Fruit fly (Drosophila melanogaster): Measurements from ENCODE around the gene Lkb1.
A peak's percentile ranks its signal among the peaks of the same experiment; 100 is the strongest.

Gene Lkb1

DNA sequence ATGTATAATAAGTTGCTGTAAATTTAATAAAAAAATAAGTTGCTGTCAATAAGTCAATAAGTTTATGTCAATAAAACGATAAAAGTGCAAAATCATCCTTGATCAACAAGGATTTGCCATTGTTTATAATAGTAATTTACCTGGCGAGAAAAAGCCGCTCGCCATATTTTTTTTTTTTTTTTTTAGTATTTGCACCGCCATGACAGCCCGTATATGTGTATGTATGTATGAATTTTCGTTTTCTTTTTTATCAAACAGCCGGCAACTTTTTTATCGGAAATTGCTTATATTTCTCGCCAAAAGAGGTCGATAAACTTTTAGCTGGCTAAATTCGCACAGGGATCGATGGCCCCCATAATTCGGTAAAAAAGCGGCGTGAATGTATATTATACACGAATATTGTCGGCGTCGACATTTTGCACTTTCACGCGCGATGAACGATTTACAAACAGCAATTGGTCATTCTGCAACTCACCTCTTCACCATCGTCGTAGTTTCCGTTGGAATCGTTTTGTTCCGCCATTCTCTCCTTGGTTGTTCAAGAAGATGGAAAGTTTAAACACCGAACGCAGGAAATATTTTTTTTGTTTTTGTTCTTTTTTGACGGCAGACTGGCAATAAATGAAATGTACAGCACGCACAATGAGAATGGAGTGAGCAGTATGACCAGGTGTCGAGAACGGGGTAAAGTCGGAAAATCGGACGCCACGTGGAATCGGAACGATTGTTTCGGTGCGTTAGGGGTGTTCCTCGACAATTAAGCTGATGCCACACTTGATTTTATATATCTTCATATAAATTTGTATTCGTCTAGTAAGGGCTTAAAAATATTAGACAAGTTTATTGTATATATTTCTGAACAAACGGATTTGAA, 16.2 kb upstream of the Lkb1 start, which contains the start of gene Hrb87F (continued):
- TF ChIP-seq bab2 (GFP tag; optimal IDR thresholded peaks at IDR 0.05) (no peak), NK7.1 (GFP tag; optimal IDR thresholded peaks at IDR 0.05) (no peak), odd (GFP tag; optimal IDR thresholded peaks at IDR 0.05) (no peak), CG32772 (GFP tag; IDR thresholded peaks at IDR 0.05) (peak; percentile 32; the same call in 1 of the 2 replicates), CG11085 (GFP tag; IDR thresholded peaks at IDR 0.05) (0 out of 2 replicates have a peak, but pooled peaks have one; percentile 38), CG6683 (GFP tag; optimal IDR thresholded peaks at IDR 0.05) (no peak), Opbp (GFP tag; IDR thresholded peaks at IDR 0.05; ENCODE audit: partially characterized antibody) (0 out of 3 replicates have a peak, but pooled peaks have one; percentile 11), Meics (GFP tag; optimal IDR thresholded peaks at IDR 0.05) (no peak), Stat92E (GFP tag; optimal IDR thresholded peaks at IDR 0.05) (no peak), ci (GFP tag; IDR thresholded peaks at IDR 0.05) (peak; percentile 52; the same call in 1 of the 3 replicates), cad (GFP tag; optimal IDR thresholded peaks at IDR 0.05) (peak; percentile 15), CG18599 (GFP tag; optimal IDR thresholded peaks at IDR 0.05) (no peak), nmo (GFP tag; optimal IDR thresholded peaks at IDR 0.05) (no peak), CG30020 (tag; optimal IDR thresholded peaks at IDR 0.05) (peak; percentile 93), CG10543 (GFP tag; optimal IDR thresholded peaks at IDR 0.05) (no peak), CG2678 (tag; optimal IDR thresholded peaks at IDR 0.05) (no peak), esg (GFP tag; conservative IDR thresholded peaks at IDR 0.05) (0 out of 2 replicates have a peak, but pooled peaks have one; percentile 19), YL-1 (GFP tag; optimal IDR thresholded peaks at IDR 0.05) (peak; percentile 67), en (GFP tag; optimal IDR thresholded peaks at IDR 0.05) (no peak), dan (GFP tag; IDR thresholded peaks at IDR 0.05) (no peak), gcm (GFP tag; optimal IDR thresholded peaks at IDR 0.05) (no peak), fd102C (GFP tag; optimal IDR thresholded peaks at IDR 0.05) (no peak), CG11398 (GFP tag; optimal IDR thresholded peaks at IDR 0.05) (no peak), sim (GFP tag; IDR thresholded peaks at IDR 0.05) (no peak), Ets97D (GFP tag; optimal IDR thresholded peaks at IDR 0.05) (peak; percentile 78), CG14014 (GFP tag; IDR thresholded peaks at IDR 0.05) (0 out of 2 replicates have a peak, but pooled peaks have one; percentile 5), MBD-R2 (GFP tag; IDR thresholded peaks at IDR 0.05) (peak; percentile 28; the same call in 1 of the 2 replicates), sqz (GFP tag; optimal IDR thresholded peaks at IDR 0.05) (peak; percentile 80), CG18619 (GFP tag; optimal IDR thresholded peaks at IDR 0.05) (no peak), Myb (GFP tag; optimal IDR thresholded peaks at IDR 0.05) (no peak), CG1024 (GFP tag; IDR thresholded peaks at IDR 0.05) (peak; percentile 87), lilli (GFP tag; optimal IDR thresholded peaks at IDR 0.05) (no peak), CG18011 (GFP tag; optimal IDR thresholded peaks at IDR 0.05) (peak; percentile 92), lov (optimal IDR thresholded peaks at IDR 0.05) (no peak), lov (GFP tag; IDR thresholded peaks at IDR 0.05) (peak; percentile 22; the same call in 1 of the 3 replicates), ttk (GFP tag; IDR thresholded peaks at IDR 0.05) (no peak), lola (GFP tag; optimal IDR thresholded peaks at IDR 0.05) (no peak), onecut (GFP tag; IDR thresholded peaks at IDR 0.05) (no peak), CG17802 (tag; optimal IDR thresholded peaks at IDR 0.05) (peak; percentile 98), CG9215 (GFP tag; IDR thresholded peaks at IDR 0.05) (peak; percentile 12; the same call in 1 of the 2 replicates), CG12155 (GFP tag; optimal IDR thresholded peaks at IDR 0.05) (no peak), CG8924 (tag; optimal IDR thresholded peaks at IDR 0.05) (peak; percentile 28), lbe (GFP tag; optimal IDR thresholded peaks at IDR 0.05) (peak; percentile 50), Doc2 (GFP tag; IDR thresholded peaks at IDR 0.05) (no peak), knrl (GFP tag; IDR thresholded peaks at IDR 0.05; ENCODE audit: partially characterized antibody) (no peak), Blimp-1 (GFP tag; optimal IDR thresholded peaks at IDR 0.05) (no peak), pfk (GFP tag; optimal IDR thresholded peaks at IDR 0.05) (peak; percentile 91), cg (GFP tag; optimal IDR thresholded peaks at IDR 0.05) (peak; percentile 49)

Measured in whole organism, embryonic.